Fruit fly (Drosophila melanogaster) whole organism, embryonic: Measurements from ENCODE around the gene CG42764.

Experiments
- CG10267 ChIP-seq: fragments of 200-800 bp; sonication (Bioruptor generic); optimal IDR thresholded peaks from 2 replicates; lab custom pipeline; 2018; ENCODE audit warnings: missing biosample characterization, mild to moderate bottlenecking, missing genetic modification characterization, moderate library complexity
- CG10274 ChIP-seq: fragments of 200-800 bp; sonication (Bioruptor generic); optimal IDR thresholded peaks from 3 replicates; lab custom pipeline; 2017; ENCODE audit warnings: missing biosample characterization, mild to moderate bottlenecking, missing genetic modification characterization
- CG12104 ChIP-seq: fragments of 200-800 bp; sonication (Bioruptor generic); optimal IDR thresholded peaks from 3 replicates; lab custom pipeline; 2016; ENCODE audit warnings: missing biosample characterization, missing genetic modification characterization
- CG12155 ChIP-seq: fragments of 200-800 bp; sonication (Bioruptor generic); optimal IDR thresholded peaks from 3 replicates; lab custom pipeline; 2016; ENCODE audit warnings: missing biosample characterization, missing genetic modification characterization
- CG12219 ChIP-seq: fragments of 200-800 bp; sonication (Bioruptor generic); optimal IDR thresholded peaks from 3 replicates; lab custom pipeline; 2018; ENCODE audit warnings: missing biosample characterization, mild to moderate bottlenecking, missing genetic modification characterization
- CG1233 ChIP-seq: fragments of 200-800 bp; sonication (Bioruptor generic); optimal IDR thresholded peaks from 4 replicates; lab custom pipeline; 2018; ENCODE audit warnings: missing biosample characterization, mild to moderate bottlenecking, missing genetic modification characterization
- CG13287 ChIP-seq: fragments of 200-800 bp; sonication (Bioruptor generic); IDR thresholded peaks from 2 replicates; pipeline ENCODE4 v1.3.6; 2022; ENCODE audit warnings: missing biosample characterization, missing genetic modification characterization; ENCODE audit not compliant: partially characterized antibody
- CG14710 ChIP-seq: fragments of 200-800 bp; sonication (Bioruptor generic); optimal IDR thresholded peaks from 3 replicates; lab custom pipeline; 2019; ENCODE audit warnings: missing biosample characterization, mild to moderate bottlenecking, missing genetic modification characterization, moderate library complexity
- CG14860 ChIP-seq: fragments of 200-800 bp; sonication (Bioruptor generic); IDR thresholded peaks from 3 replicates; pipeline ENCODE4 v1.3.6; 2022; ENCODE audit warnings: missing biosample characterization, missing genetic modification characterization; ENCODE audit not compliant: partially characterized antibody
- CG15479 ChIP-seq: fragments of 200-800 bp; sonication (Bioruptor generic); optimal IDR thresholded peaks from 3 replicates; lab custom pipeline; 2019; ENCODE audit warnings: missing biosample characterization, mild to moderate bottlenecking, missing genetic modification characterization, moderate library complexity
- CG17912 ChIP-seq: fragments of 200-800 bp; sonication (Bioruptor generic); optimal IDR thresholded peaks from 2 replicates; lab custom pipeline; 2018; ENCODE audit warnings: missing biosample characterization, mild to moderate bottlenecking, missing genetic modification characterization
- CG32532 ChIP-seq: fragments of 200-800 bp; sonication (Bioruptor generic); IDR thresholded peaks from 2 replicates; pipeline ENCODE4 v1.3.6; 2022; ENCODE audit warnings: missing biosample characterization, missing genetic modification characterization
- CG4424 ChIP-seq: fragments of 200-800 bp; sonication (Bioruptor generic); optimal IDR thresholded peaks from 3 replicates; lab custom pipeline; 2016; ENCODE audit warnings: missing biosample characterization, missing genetic modification characterization
- CG6791 ChIP-seq: fragments of 200-800 bp; sonication (Bioruptor generic); IDR thresholded peaks from 3 replicates; pipeline ENCODE4 v1.3.6; 2022; ENCODE audit warnings: missing biosample characterization, missing genetic modification characterization; ENCODE audit not compliant: partially characterized antibody
- CG7372 ChIP-seq: fragments of 200-800 bp; sonication (Bioruptor generic); IDR thresholded peaks from 2 replicates; pipeline ENCODE4 v1.3.6; 2022; ENCODE audit warnings: missing biosample characterization, missing genetic modification characterization
- CG7745 ChIP-seq: fragments of 200-800 bp; sonication (Bioruptor generic); optimal IDR thresholded peaks from 2 replicates; lab custom pipeline; 2018; ENCODE audit warnings: missing biosample characterization, mild to moderate bottlenecking, missing genetic modification characterization, moderate library complexity
- CG7928 ChIP-seq: fragments of 200-800 bp; sonication (Bioruptor generic); optimal IDR thresholded peaks from 2 replicates; lab custom pipeline; 2017; ENCODE audit warnings: missing biosample characterization, mild to moderate bottlenecking, missing genetic modification characterization
- CG8089 ChIP-seq: fragments of 200-800 bp; sonication (Bioruptor generic); optimal IDR thresholded peaks from 3 replicates; lab custom pipeline; 2016; ENCODE audit warnings: missing biosample characterization, missing genetic modification characterization
- CG8290 ChIP-seq, 3 experiments: fragments of 200-800 bp; sonication (Bioruptor generic); optimal IDR thresholded peaks; 2 replicates each; lab custom pipeline; 2016 to 2019; ENCODE audit warnings: missing biosample characterization in 3 of 3, missing genetic modification characterization in 3 of 3, mild to moderate bottlenecking in 2 of 3, moderate library complexity in 1 of 3
- CG8478 ChIP-seq: fragments of >200 bp; optimal IDR thresholded peaks from 2 replicates; lab custom pipeline; 2018
- CG8765 ChIP-seq: fragments of 200-800 bp; sonication (Bioruptor generic); IDR thresholded peaks from 2 replicates; pipeline ENCODE4 v1.3.6; 2022; ENCODE audit warnings: missing biosample characterization, missing genetic modification characterization
- CG8944 ChIP-seq: fragments of 200-800 bp; sonication (Bioruptor generic); optimal IDR thresholded peaks from 3 replicates; lab custom pipeline; 2016; ENCODE audit warnings: missing biosample characterization, missing genetic modification characterization
- Dip3 ChIP-seq: fragments of 200-800 bp; sonication (Bioruptor generic); optimal IDR thresholded peaks from 3 replicates; lab custom pipeline; 2016; ENCODE audit warnings: missing biosample characterization, missing genetic modification characterization
- Dll ChIP-seq: fragments of 200-800 bp; sonication (Bioruptor generic); IDR thresholded peaks from 4 replicates; pipeline ENCODE4 v1.3.6; 2022; ENCODE audit warnings: missing biosample characterization, missing genetic modification characterization; ENCODE audit not compliant: partially characterized antibody
- Eip74EF ChIP-seq, 2 experiments: fragments of 200-800 bp in 1 of 2; fragments of >200 bp in 1 of 2; sonication (Bioruptor generic) in 1 of 2; optimal IDR thresholded peaks; 2 replicates each; lab custom pipeline; 2017 to 2019; ENCODE audit warnings: missing biosample characterization in 2 of 2, missing genetic modification characterization in 2 of 2, mild to moderate bottlenecking in 1 of 2, moderate library complexity in 1 of 2
- HLH4C ChIP-seq: fragments of 200-800 bp; sonication (Bioruptor generic); IDR thresholded peaks from 3 replicates; pipeline ENCODE4 v1.3.6; 2022; ENCODE audit warnings: missing biosample characterization, missing genetic modification characterization; ENCODE audit not compliant: partially characterized antibody
- Hr51 ChIP-seq, 2 experiments: fragments of 200-800 bp; sonication (Bioruptor generic); optimal IDR thresholded peaks; 2 replicates in 1 of 2; 3 replicates in 1 of 2; lab custom pipeline; 2016 to 2018; ENCODE audit warnings: missing biosample characterization in 2 of 2, missing genetic modification characterization in 2 of 2, mild to moderate bottlenecking in 1 of 2, moderate library complexity in 1 of 2
- MTF-1 ChIP-seq: fragments of 200-800 bp; sonication (Bioruptor generic); optimal IDR thresholded peaks from 2 replicates; lab custom pipeline; 2018; ENCODE audit warnings: missing biosample characterization, mild to moderate bottlenecking, missing genetic modification characterization, borderline replicate concordance
- Mad ChIP-seq: fragments of 200-800 bp; sonication (Bioruptor generic); optimal IDR thresholded peaks from 2 replicates; lab custom pipeline; 2016; ENCODE audit warnings: missing biosample characterization, missing genetic modification characterization
- Neu2 ChIP-seq: fragments of 200-800 bp; sonication (Bioruptor generic); optimal IDR thresholded peaks from 3 replicates; lab custom pipeline; 2016; ENCODE audit warnings: missing biosample characterization, missing genetic modification characterization, borderline replicate concordance
- Rx ChIP-seq: fragments of 200-800 bp; sonication (Bioruptor generic); IDR thresholded peaks from 2 replicates; pipeline ENCODE4 v1.3.6; 2022; ENCODE audit warnings: missing biosample characterization, missing genetic modification characterization
- Ssrp ChIP-seq: fragments of 200-800 bp; sonication (Bioruptor generic); optimal IDR thresholded peaks from 2 replicates; lab custom pipeline; 2018; ENCODE audit warnings: missing biosample characterization, mild to moderate bottlenecking, missing genetic modification characterization, moderate library complexity
- ab ChIP-seq: fragments of 200-800 bp; sonication (Bioruptor generic); optimal IDR thresholded peaks from 2 replicates; lab custom pipeline; 2016; ENCODE audit warnings: missing biosample characterization, missing genetic modification characterization
- ato ChIP-seq: fragments of 200-800 bp; sonication (Bioruptor generic); IDR thresholded peaks from 2 replicates; pipeline ENCODE4 v1.3.6; 2022; ENCODE audit warnings: missing biosample characterization, missing genetic modification characterization; ENCODE audit not compliant: partially characterized antibody
- cg ChIP-seq: fragments of 200-800 bp; sonication (Bioruptor generic); optimal IDR thresholded peaks from 3 replicates; lab custom pipeline; 2019; ENCODE audit warnings: missing biosample characterization, mild to moderate bottlenecking, missing genetic modification characterization, moderate library complexity
- crol ChIP-seq: fragments of 200-800 bp; sonication (Bioruptor generic); IDR thresholded peaks from 2 replicates; pipeline ENCODE4 v1.3.6; 2022; ENCODE audit warnings: missing biosample characterization, missing genetic modification characterization
- dati ChIP-seq: fragments of 200-800 bp; sonication (Bioruptor generic); IDR thresholded peaks from 2 replicates; pipeline ENCODE4 v1.3.6; 2022; ENCODE audit warnings: missing biosample characterization, missing genetic modification characterization
- emc ChIP-seq: fragments of 200-800 bp; sonication (Bioruptor generic); optimal IDR thresholded peaks from 2 replicates; lab custom pipeline; 2016; ENCODE audit warnings: missing biosample characterization, missing genetic modification characterization
- hb ChIP-seq: fragments of 200-800 bp; sonication (Bioruptor generic); IDR thresholded peaks from 3 replicates; pipeline ENCODE4 v1.3.6; 2022; ENCODE audit warnings: missing biosample characterization, missing genetic modification characterization; ENCODE audit not compliant: partially characterized antibody
- kah ChIP-seq: fragments of 200-800 bp; sonication (Bioruptor generic); optimal IDR thresholded peaks from 2 replicates; lab custom pipeline; 2018; ENCODE audit warnings: missing biosample characterization, mild to moderate bottlenecking, missing genetic modification characterization
- mld ChIP-seq: fragments of 200-800 bp; sonication (Bioruptor generic); IDR thresholded peaks from 3 replicates; pipeline ENCODE4 v1.3.6; 2022; ENCODE audit warnings: missing biosample characterization, missing genetic modification characterization; ENCODE audit not compliant: partially characterized antibody
- nerfin-2 ChIP-seq: fragments of 200-800 bp; sonication (Bioruptor generic); IDR thresholded peaks from 2 replicates; pipeline ENCODE4 v1.3.6; 2022; ENCODE audit warnings: missing biosample characterization, missing genetic modification characterization; ENCODE audit not compliant: partially characterized antibody
- onecut ChIP-seq: fragments of 200-800 bp; sonication (Bioruptor generic); IDR thresholded peaks from 2 replicates; pipeline ENCODE4 v1.3.6; 2022; ENCODE audit warnings: missing biosample characterization, missing genetic modification characterization
- pb ChIP-seq: fragments of 200-800 bp; sonication (Bioruptor generic); optimal IDR thresholded peaks from 3 replicates; lab custom pipeline; 2016; ENCODE audit warnings: missing biosample characterization, missing genetic modification characterization
- tna ChIP-seq: fragments of 200-800 bp; sonication (Bioruptor generic); IDR thresholded peaks from 2 replicates; pipeline ENCODE4 v1.3.6; 2022; ENCODE audit warnings: missing biosample characterization, missing genetic modification characterization; ENCODE audit not compliant: partially characterized antibody
- vnd ChIP-seq: fragments of 200-800 bp; sonication (Bioruptor generic); IDR thresholded peaks from 3 replicates; pipeline ENCODE4 v1.3.6; 2022; ENCODE audit warnings: missing biosample characterization, missing genetic modification characterization; ENCODE audit not compliant: partially characterized antibody
- wek ChIP-seq: fragments of 200-800 bp; sonication (Bioruptor generic); optimal IDR thresholded peaks from 3 replicates; lab custom pipeline; 2018; ENCODE audit warnings: missing biosample characterization, mild to moderate bottlenecking, missing genetic modification characterization, moderate library complexity
- wor ChIP-seq: fragments of 200-800 bp; sonication (Bioruptor generic); IDR thresholded peaks from 2 replicates; pipeline ENCODE4 v1.3.6; 2022; ENCODE audit warnings: missing biosample characterization, missing genetic modification characterization

Gene CG42764

dm6 chr3L:20487649-20488048, 21.8 kb upstream of the CG42764 start:
- TF ChIP-seq HLH4C (GFP tag; lab: Robert Waterston, UW) (peak; percentile 69), CG7928 (GFP tag; lab: Kevin White, UChicago) (no peak), cg (no peak), hb (GFP tag; lab: Robert Waterston, UW) (0 out of 3 replicates have a peak, but pooled peaks have one; percentile 58), Eip74EF (GFP tag; optimal IDR thresholded peaks at IDR 0.05; lab: Kevin White, UChicago) (no peak), mld (GFP tag; lab: Robert Waterston, UW) (0 out of 3 replicates have a peak, but pooled peaks have one; percentile 45), CG8290 (GFP tag; optimal IDR thresholded peaks at IDR 0.05; lab: Kevin White, UChicago) (no peak), CG8290 (tag; optimal IDR thresholded peaks at IDR 0.05; lab: Kevin White, UChicago) (no peak), Ssrp (tag; lab: Kevin White, UChicago) (no peak), CG8089 (GFP tag; lab: Kevin White, UChicago) (no peak), CG32532 (no peak), tna (GFP tag; lab: Robert Waterston, UW) (peak; percentile 33; the same call in 1 of the 2 replicates), Dip3 (GFP tag; lab: Kevin White, UChicago) (no peak), Hr51 (GFP tag; optimal IDR thresholded peaks at IDR 0.05; lab: Kevin White, UChicago) (no peak), CG10267 (tag; lab: Kevin White, UChicago) (no peak), CG6791 (GFP tag; lab: Robert Waterston, UW) (0 out of 3 replicates have a peak, but pooled peaks have one; percentile 20), CG8478 (lab: Kevin White, UChicago) (no peak), CG7372 (GFP tag; lab: Robert Waterston, UW) (no peak), CG12219 (GFP tag; lab: Kevin White, UChicago) (no peak), CG1233 (GFP tag; lab: Kevin White, UChicago) (no peak), CG8944 (GFP tag; lab: Kevin White, UChicago) (no peak), ato (GFP tag; lab: Robert Waterston, UW) (0 out of 2 replicates have a peak, but pooled peaks have one; percentile 9), kah (GFP tag; lab: Kevin White, UChicago) (no peak), vnd (GFP tag; lab: Robert Waterston, UW) (peak; percentile 61), CG14860 (GFP tag; lab: Robert Waterston, UW) (peak; percentile 60; the same call in 1 of the 3 replicates), MTF-1 (GFP tag; lab: Kevin White, UChicago) (no peak), CG15479 (GFP tag; lab: Kevin White, UChicago) (no peak), Dll (GFP tag; lab: Robert Waterston, UW) (0 out of 4 replicates have a peak, but pooled peaks have one; percentile 27), Mad (GFP tag; lab: Kevin White, UChicago) (no peak), nerfin-2 (GFP tag; lab: Robert Waterston, UW) (peak; percentile 59; the same call in 1 of the 2 replicates), Rx (GFP tag; lab: Robert Waterston, UW) (no peak)

dm6 chr3L:20474789-20475208, 9.0 kb upstream of the CG42764 start:
- TF ChIP-seq CG12104 (peak; percentile 79), onecut (GFP tag; lab: Robert Waterston, UW) (peak; percentile 73), CG12155 (GFP tag; lab: Kevin White, UChicago) (peak; percentile 88), CG14710 (tag; lab: Kevin White, UChicago) (peak; percentile 80), pb (peak; percentile 83), Neu2 (no peak), CG10274 (GFP tag; lab: Kevin White, UChicago) (peak; percentile 60), CG4424 (GFP tag; lab: Kevin White, UChicago) (peak; percentile 88), emc (GFP tag; lab: Kevin White, UChicago) (peak; percentile 54), CG13287 (GFP tag; lab: Robert Waterston, UW) (no peak), wor (GFP tag; lab: Robert Waterston, UW) (no peak), dati (GFP tag; lab: Robert Waterston, UW) (no peak), CG17912 (GFP tag; lab: Kevin White, UChicago) (peak; percentile 78), ab (peak; percentile 53), wek (GFP tag; lab: Kevin White, UChicago) (peak; percentile 69), crol (GFP tag; lab: Robert Waterston, UW) (no peak), CG8765 (GFP tag; lab: Robert Waterston, UW) (no peak), CG7745 (tag; lab: Kevin White, UChicago) (no peak), cg (no peak)
